Fruit fly (Drosophila melanogaster) Kc167 (cell line): Measurements from ENCODE around the gene CG31609.

Experiments
- Myc ChIP-seq: fragments of >200 bp; optimal IDR thresholded peaks from 2 replicates; lab custom pipeline; 2017; ENCODE audit warnings: missing external identifiers
- h ChIP-seq: fragments of >200 bp; optimal IDR thresholded peaks from 3 replicates; lab custom pipeline; 2018; ENCODE audit warnings: missing external identifiers
- insv ChIP-seq: fragments of >200 bp; optimal IDR thresholded peaks from 3 replicates; lab custom pipeline; 2018; ENCODE audit warnings: missing external identifiers
- psq ChIP-seq: fragments of >200 bp; optimal IDR thresholded peaks from 2 replicates; lab custom pipeline; 2017; ENCODE audit warnings: missing external identifiers
- ttk ChIP-seq: sonication (Bioruptor generic); optimal IDR thresholded peaks from 2 replicates; lab custom pipeline; 2017; ENCODE audit warnings: missing external identifiers

- no peak for TF ChIP-seq h
- TF ChIP-seq psq (lab: Kevin White, UChicago), result no peak
- TF ChIP-seq insv, result no peak
- TF ChIP-seq ttk, result no peak
- TF ChIP-seq Myc (lab: Kevin White, UChicago), result no peak
Measured at dm6 chr2L:9124448-9124847, 27.1 kb downstream of the CG31609 start.
